Worm (Caenorhabditis elegans) whole organism, late embryonic: Measurements from ENCODE around the gene C45G9.9.

Experiments
- F13H6.1 ChIP-seq: sonication (generic microtip); optimal IDR thresholded peaks from 2 replicates; lab custom pipeline; 2016; ENCODE audit warnings: missing genetic modification characterization, missing compliant biosample characterization
- K02D7.2 ChIP-seq: sonication (generic microtip); optimal IDR thresholded peaks from 2 replicates; lab custom pipeline; 2017; ENCODE audit warnings: mild to moderate bottlenecking, missing genetic modification characterization, missing compliant biosample characterization
- T23F11.4 ChIP-seq: fragments of 200-800 bp; sonication (Bioruptor generic); optimal IDR thresholded peaks from 2 replicates; lab custom pipeline; 2018; ENCODE audit warnings: mild to moderate bottlenecking, missing genetic modification characterization, missing compliant biosample characterization
- Y22D7AL.16 ChIP-seq: sonication (generic microtip); optimal IDR thresholded peaks from 2 replicates; lab custom pipeline; 2016; ENCODE audit warnings: missing genetic modification characterization, missing compliant biosample characterization
- ahr-1 ChIP-seq: sonication (generic microtip); optimal IDR thresholded peaks from 2 replicates; lab custom pipeline; 2016; ENCODE audit warnings: missing genetic modification characterization, missing compliant biosample characterization
- ama-1 ChIP-seq: fragments of 150-350 bp; optimal IDR thresholded peaks from 2 replicates; lab custom pipeline; 2014
- ceh-19 ChIP-seq: fragments of 200-800 bp; sonication (Bioruptor generic); optimal IDR thresholded peaks from 2 replicates; lab custom pipeline; 2018; ENCODE audit warnings: mild to moderate bottlenecking, missing genetic modification characterization, missing compliant biosample characterization
- ceh-22 ChIP-seq: sonication (generic microtip); optimal IDR thresholded peaks from 2 replicates; lab custom pipeline; 2017; ENCODE audit warnings: missing biosample characterization, missing genetic modification characterization
- ceh-30 ChIP-seq: fragments of 150-350 bp; optimal IDR thresholded peaks from 2 replicates; lab custom pipeline; 2014; ENCODE audit warnings: missing biosample characterization, missing genetic modification characterization
- ceh-31 ChIP-seq: sonication (generic microtip); optimal IDR thresholded peaks from 2 replicates; lab custom pipeline; 2016; ENCODE audit warnings: missing genetic modification characterization, missing compliant biosample characterization
- ceh-34 ChIP-seq: sonication (generic microtip); optimal IDR thresholded peaks from 2 replicates; lab custom pipeline; 2016; ENCODE audit warnings: mild to moderate bottlenecking, missing genetic modification characterization, missing compliant biosample characterization
- elt-2 ChIP-seq: sonication (generic microtip); optimal IDR thresholded peaks from 2 replicates; lab custom pipeline; 2016; ENCODE audit warnings: missing genetic modification reagents, missing genetic modification characterization, missing compliant biosample characterization
- ets-4 ChIP-seq: sonication (generic microtip); optimal IDR thresholded peaks from 2 replicates; lab custom pipeline; 2016; ENCODE audit warnings: missing genetic modification characterization, missing compliant biosample characterization
- eyg-1 ChIP-seq: sonication (generic microtip); optimal IDR thresholded peaks from 2 replicates; lab custom pipeline; 2016; ENCODE audit warnings: missing genotype, missing genetic modification characterization, missing compliant biosample characterization
- fkh-10 ChIP-seq: fragments of 150-350 bp; optimal IDR thresholded peaks from 2 replicates; lab custom pipeline; 2014; ENCODE audit warnings: missing biosample characterization, missing genetic modification reagents, missing genetic modification characterization
- fkh-6 ChIP-seq: sonication (generic microtip); optimal IDR thresholded peaks from 2 replicates; lab custom pipeline; 2016; ENCODE audit warnings: missing genetic modification characterization, missing compliant biosample characterization
- hlh-30 ChIP-seq: sonication (generic microtip); optimal IDR thresholded peaks from 2 replicates; lab custom pipeline; 2017; ENCODE audit warnings: antibody characterized with exemption, missing genetic modification characterization, missing compliant biosample characterization; ENCODE audit not compliant: insufficient read depth
- madf-2 ChIP-seq: sonication (generic microtip); optimal IDR thresholded peaks from 2 replicates; lab custom pipeline; 2017; ENCODE audit warnings: missing genetic modification characterization, missing compliant biosample characterization
- mec-3 ChIP-seq: sonication (generic microtip); optimal IDR thresholded peaks from 2 replicates; lab custom pipeline; 2016; ENCODE audit warnings: borderline replicate concordance, missing genetic modification characterization, missing compliant biosample characterization
- nfya-1 ChIP-seq: sonication (generic microtip); optimal IDR thresholded peaks from 2 replicates; lab custom pipeline; 2017; ENCODE audit warnings: missing genetic modification characterization, mild to moderate bottlenecking, missing compliant biosample characterization, antibody characterized with exemption, moderate library complexity
- nhr-232 ChIP-seq: sonication (generic microtip); optimal IDR thresholded peaks from 2 replicates; lab custom pipeline; 2016; ENCODE audit warnings: missing genetic modification characterization, missing compliant biosample characterization
- pag-3 ChIP-seq: sonication (generic microtip); optimal IDR thresholded peaks from 2 replicates; lab custom pipeline; 2016; ENCODE audit warnings: missing compliant biosample characterization, missing genetic modification characterization, borderline replicate concordance
- pha-2 ChIP-seq: sonication (generic microtip); optimal IDR thresholded peaks from 2 replicates; lab custom pipeline; 2017; ENCODE audit warnings: mild to moderate bottlenecking, missing genetic modification characterization, missing compliant biosample characterization
- pha-4 ChIP-seq: fragments of 150-350 bp; optimal IDR thresholded peaks from 2 replicates; lab custom pipeline; 2018; ENCODE audit warnings: missing biosample characterization, missing genetic modification reagents, missing genetic modification characterization
- pros-1 ChIP-seq: fragments of 150-350 bp; optimal IDR thresholded peaks from 2 replicates; lab custom pipeline; 2014; ENCODE audit warnings: missing biosample characterization, missing genetic modification reagents, missing genetic modification characterization
- rnt-1 ChIP-seq: sonication (generic microtip); optimal IDR thresholded peaks from 2 replicates; lab custom pipeline; 2016; ENCODE audit warnings: missing genetic modification characterization, missing compliant biosample characterization
- sdc-2 ChIP-seq: sonication (generic microtip); optimal IDR thresholded peaks from 2 replicates; lab custom pipeline; 2016; ENCODE audit warnings: missing genotype, missing genetic modification characterization, missing compliant biosample characterization
- syd-9 ChIP-seq: sonication (generic microtip); optimal IDR thresholded peaks from 2 replicates; lab custom pipeline; 2016; ENCODE audit warnings: mild to moderate bottlenecking, missing genetic modification characterization, moderate library complexity, missing compliant biosample characterization
- tbx-2 ChIP-seq: sonication (generic microtip); optimal IDR thresholded peaks from 2 replicates; lab custom pipeline; 2016; ENCODE audit warnings: missing genetic modification characterization, missing compliant biosample characterization
- tbx-7 ChIP-seq: sonication (generic microtip); optimal IDR thresholded peaks from 2 replicates; lab custom pipeline; 2016; ENCODE audit warnings: missing genotype, missing genetic modification characterization, missing compliant biosample characterization
- ttx-3 ChIP-seq: sonication (generic microtip); optimal IDR thresholded peaks from 2 replicates; lab custom pipeline; 2016; ENCODE audit warnings: missing genetic modification reagents, missing genetic modification characterization, missing compliant biosample characterization
- unc-42 ChIP-seq: sonication (generic microtip); optimal IDR thresholded peaks from 2 replicates; lab custom pipeline; 2016; ENCODE audit warnings: missing genotype, missing genetic modification characterization, missing compliant biosample characterization
- unc-86 ChIP-seq: sonication (generic microtip); optimal IDR thresholded peaks from 2 replicates; lab custom pipeline; 2016; ENCODE audit warnings: missing genetic modification characterization, missing compliant biosample characterization
- zip-5 ChIP-seq: sonication (generic microtip); optimal IDR thresholded peaks from 2 replicates; lab custom pipeline; 2016; ENCODE audit warnings: missing genetic modification characterization, missing compliant biosample characterization

The C45G9.9 gene

DNA sequence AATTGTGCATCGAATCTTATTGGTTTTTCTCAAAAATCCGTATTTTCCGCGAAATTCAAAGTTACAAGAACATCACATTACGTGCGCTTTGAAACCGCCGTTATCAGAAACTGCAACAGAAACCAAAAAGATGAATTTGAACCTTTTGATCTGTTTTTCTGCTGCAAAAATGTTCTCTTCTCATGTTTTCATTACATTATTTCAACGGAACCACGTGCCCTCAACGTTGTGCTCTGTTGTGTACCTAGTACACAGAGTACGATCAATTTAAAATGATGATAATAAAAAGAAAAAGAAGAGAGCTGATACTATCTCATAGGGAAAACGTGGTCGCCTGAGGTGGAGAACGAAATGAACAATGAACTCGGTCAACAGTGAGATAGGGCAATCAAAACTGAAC, 22.5 kb upstream of the C45G9.9 start:
- TF ChIP-seq ceh-22 (tag; lab: Kevin White, UChicago) (no peak), elt-2 (tag; lab: Kevin White, UChicago) (peak; percentile 15)

DNA sequence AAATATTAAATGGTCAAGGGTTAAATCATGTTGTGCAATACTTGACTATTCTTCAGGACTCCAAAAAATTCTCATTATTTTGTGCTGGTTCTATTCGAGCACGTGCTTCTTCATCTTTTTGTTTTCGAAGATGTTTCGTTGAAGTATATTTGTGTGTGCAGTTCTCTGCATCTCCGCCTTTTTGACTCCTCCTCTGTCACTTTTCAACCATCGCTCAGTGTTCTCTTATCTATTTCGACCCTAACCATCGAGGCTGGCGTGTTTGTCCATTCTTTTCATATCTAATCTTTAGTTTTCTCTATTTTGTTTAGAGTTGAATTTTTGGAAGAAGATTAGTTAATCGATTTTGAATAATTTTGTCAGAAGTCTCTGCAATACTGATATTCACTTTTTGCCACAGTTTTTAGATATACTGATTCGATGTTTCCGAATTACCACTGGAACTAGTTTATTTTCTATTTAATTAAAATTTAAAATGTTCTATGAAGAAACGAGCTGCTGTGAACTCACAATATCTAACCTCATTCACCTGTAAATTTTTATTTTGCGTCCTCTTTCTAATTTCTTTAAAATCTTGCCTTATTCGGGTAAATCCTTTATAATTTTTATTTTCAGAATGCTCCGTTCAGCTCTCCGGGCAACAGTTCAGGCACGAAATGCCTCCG, 21.7 kb upstream of the C45G9.9 start, which contains the start of gene alh-1:
alh-1 (plus strand) TSS at position 615 of the 665 bp plus-strand sequence.
- no peak for TF ChIP-seq hlh-30 (tag; lab: Kevin White, UChicago)
- TF ChIP-seq pha-4 (tag; lab: Kevin White, UChicago), result no peak
- peak; percentile 61 for TF ChIP-seq elt-2 (tag; lab: Kevin White, UChicago)

DNA sequence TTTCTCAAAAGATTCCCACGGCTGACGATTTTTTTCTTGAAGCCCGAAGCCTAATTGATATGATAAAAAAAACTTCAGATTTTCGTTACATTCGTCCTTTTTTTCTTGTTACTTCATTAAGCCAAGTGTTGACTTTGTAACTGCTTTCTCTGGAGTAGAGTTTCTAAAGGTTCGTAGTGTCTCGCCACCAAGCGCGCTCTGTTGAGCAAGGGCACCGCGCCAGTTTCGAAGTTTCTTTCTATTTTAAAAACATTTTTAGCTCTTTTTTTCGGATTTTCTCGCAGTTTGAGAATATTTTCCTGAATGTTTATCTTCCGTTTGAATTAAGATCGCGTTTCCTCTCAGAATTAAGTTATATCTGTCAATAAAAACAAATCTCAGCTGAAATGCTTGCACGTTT, 21.0 kb upstream of the C45G9.9 start:
- TF ChIP-seq F13H6.1 (tag; lab: Kevin White, UChicago), result no peak
- TF ChIP-seq sdc-2 (tag; lab: Kevin White, UChicago), result no peak
- TF ChIP-seq Y22D7AL.16 (tag; lab: Kevin White, UChicago), result no peak
- TF ChIP-seq ets-4 (tag; lab: Kevin White, UChicago), result no peak
- TF ChIP-seq unc-86 (tag; lab: Kevin White, UChicago), result no peak
- no peak for TF ChIP-seq ahr-1 (tag; lab: Kevin White, UChicago)
- no peak for TF ChIP-seq tbx-7 (tag; lab: Kevin White, UChicago)
- TF ChIP-seq syd-9 (tag; lab: Kevin White, UChicago), result no peak
- no peak for TF ChIP-seq fkh-6 (tag; lab: Kevin White, UChicago)
- TF ChIP-seq rnt-1 (tag; lab: Kevin White, UChicago), result no peak
- no peak for TF ChIP-seq ceh-34 (tag; lab: Kevin White, UChicago)

DNA sequence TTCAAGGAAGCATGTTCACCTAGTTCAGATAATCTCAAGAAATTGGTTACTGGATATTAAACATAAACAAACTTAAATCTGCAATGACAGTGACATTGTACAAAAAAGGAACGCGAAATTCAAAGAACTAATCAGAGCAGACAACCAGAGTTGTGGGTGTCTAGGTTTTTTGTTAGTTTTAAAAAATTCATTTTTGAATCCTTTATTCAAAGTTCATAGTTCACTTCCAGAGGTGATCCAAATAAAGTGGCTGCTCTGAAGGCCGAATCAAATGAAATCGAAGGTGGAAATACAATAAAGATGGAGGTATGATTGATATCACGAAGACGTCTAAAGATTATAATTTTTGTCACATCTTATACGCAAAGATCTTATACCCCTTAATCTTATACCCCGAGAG, 18.8 kb upstream of the C45G9.9 start, which contains the start of gene ttbk-6:
ttbk-6 (plus strand) TSS at position 301 of the 400 bp plus-strand sequence.
- TF ChIP-seq T23F11.4 (GFP tag; lab: Kevin White, UChicago), result no peak
- TF ChIP-seq unc-42 (tag; lab: Kevin White, UChicago), result no peak
- no peak for TF ChIP-seq ttx-3
- no peak for TF ChIP-seq ceh-31 (tag; lab: Kevin White, UChicago)
- TF ChIP-seq nhr-232 (tag; lab: Kevin White, UChicago), result no peak
- no peak for TF ChIP-seq pha-2 (tag; lab: Kevin White, UChicago)
- no peak for TF ChIP-seq zip-5 (tag; lab: Kevin White, UChicago)
- TF ChIP-seq tbx-7 (tag; lab: Kevin White, UChicago), result no peak
- TF ChIP-seq mec-3 (tag; lab: Kevin White, UChicago), result no peak
- no peak for TF ChIP-seq ceh-30 (tag; lab: Kevin White, UChicago)
- no peak for TF ChIP-seq pag-3 (tag; lab: Kevin White, UChicago)
- TF ChIP-seq sdc-2 (tag; lab: Kevin White, UChicago), result no peak
- TF ChIP-seq fkh-10, result no peak
- no peak for TF ChIP-seq pha-4 (tag; lab: Kevin White, UChicago)
- no peak for TF ChIP-seq ceh-19 (GFP tag; lab: Kevin White, UChicago)
- no peak for TF ChIP-seq unc-86 (tag; lab: Kevin White, UChicago)
- no peak for TF ChIP-seq ceh-34 (tag; lab: Kevin White, UChicago)
- TF ChIP-seq tbx-2 (tag; lab: Kevin White, UChicago), result no peak
- no peak for TF ChIP-seq madf-2 (tag; lab: Kevin White, UChicago)
- TF ChIP-seq ama-1 (lab: Kevin White, UChicago), result no peak

DNA sequence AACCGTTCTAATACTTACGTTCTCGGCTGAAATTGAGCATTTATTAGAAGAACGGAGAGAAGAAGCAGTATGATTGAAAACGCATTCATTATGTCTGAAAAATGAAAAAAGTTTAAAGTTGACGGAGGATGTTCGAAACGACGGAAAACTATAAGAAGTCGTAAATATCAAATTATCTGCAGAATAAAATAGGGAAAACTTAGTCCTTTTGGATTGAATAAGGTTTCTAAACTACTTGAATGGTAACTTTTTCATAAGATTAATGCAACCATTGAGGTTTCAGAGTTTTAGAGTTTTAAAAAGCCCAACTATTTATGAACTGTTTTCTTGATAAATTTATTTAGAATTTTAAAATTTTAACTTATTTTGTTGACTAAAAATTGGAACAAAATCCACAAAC, 15.9 kb upstream of the C45G9.9 start, which contains the start of gene C45G9.12:
C45G9.12 (minus strand) TSS at position 101 of the 400 bp plus-strand sequence.
- no peak for TF ChIP-seq eyg-1
- TF ChIP-seq nfya-1 (tag; lab: Kevin White, UChicago), result no peak
- TF ChIP-seq K02D7.2 (tag; lab: Kevin White, UChicago), result no peak
- TF ChIP-seq ttx-3, result no peak
- no peak for TF ChIP-seq ceh-22 (tag; lab: Kevin White, UChicago)
- no peak for TF ChIP-seq ceh-19 (GFP tag; lab: Kevin White, UChicago)
- no peak for TF ChIP-seq pros-1 (tag; lab: Kevin White, UChicago)
